Fruit fly (Drosophila melanogaster): ENCODE data around the gene verm.

Gene verm

DNA sequence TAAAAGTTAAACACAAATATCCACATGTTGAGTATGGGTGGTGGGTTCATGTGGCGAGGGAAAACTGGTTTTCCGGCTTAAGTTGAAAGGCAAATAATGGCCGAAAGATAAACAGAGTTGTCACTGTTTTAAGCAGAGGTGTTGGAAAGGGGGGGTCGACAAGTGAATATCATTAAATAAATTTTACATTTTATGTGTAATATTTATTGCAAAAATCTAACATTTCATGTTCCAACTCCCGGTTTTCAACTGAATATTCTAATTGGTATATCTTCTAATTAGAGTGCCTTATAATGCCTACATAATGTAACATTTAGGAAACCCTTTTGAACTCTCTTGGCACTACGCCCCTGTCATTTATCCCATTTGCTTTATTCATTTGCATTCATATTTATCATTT, 39.1 kb downstream of the verm start (continued):
- TF ChIP-seq CG5245 (GFP tag; optimal IDR thresholded peaks at IDR 0.05), result peak; percentile 1
- no peak for TF ChIP-seq CG6175 (GFP tag; IDR thresholded peaks at IDR 0.05)
- TF ChIP-seq CG17328 (GFP tag; IDR thresholded peaks at IDR 0.05), result peak; percentile 56; the same call in 1 of the 2 replicates
- peak; percentile 40 for TF ChIP-seq ind (GFP tag; optimal IDR thresholded peaks at IDR 0.05)
- no peak for TF ChIP-seq dan (GFP tag; IDR thresholded peaks at IDR 0.05)
- no peak for TF ChIP-seq zf30C (GFP tag; optimal IDR thresholded peaks at IDR 0.05)
- no peak for TF ChIP-seq slp2 (GFP tag; optimal IDR thresholded peaks at IDR 0.05)
- TF ChIP-seq H15 (GFP tag; IDR thresholded peaks at IDR 0.05), result peak; percentile 33; the same call in 1 of the 3 replicates
- TF ChIP-seq tna (GFP tag; IDR thresholded peaks at IDR 0.05; ENCODE audit: partially characterized antibody), result no peak
- peak; percentile 29 for TF ChIP-seq trem (tag; optimal IDR thresholded peaks at IDR 0.05)
- TF ChIP-seq CG12942 (GFP tag; optimal IDR thresholded peaks at IDR 0.05), result no peak
- no peak for TF ChIP-seq pros (GFP tag; optimal IDR thresholded peaks at IDR 0.05)
- no peak for TF ChIP-seq bigmax (GFP tag; optimal IDR thresholded peaks at IDR 0.05)
- TF ChIP-seq kay (GFP tag; optimal IDR thresholded peaks at IDR 0.05), result no peak
- TF ChIP-seq Optix (GFP tag; IDR thresholded peaks at IDR 0.05), result no peak
- no peak for TF ChIP-seq mam (GFP tag; optimal IDR thresholded peaks at IDR 0.05)
- no peak for TF ChIP-seq Dip3 (GFP tag; optimal IDR thresholded peaks at IDR 0.05)
- no peak for TF ChIP-seq CG32767 (GFP tag; IDR thresholded peaks at IDR 0.05)
- TF ChIP-seq bsh (GFP tag; optimal IDR thresholded peaks at IDR 0.05), result peak in 1 of 2 experiments; percentile 70
- no peak for TF ChIP-seq CG16815 (GFP tag; optimal IDR thresholded peaks at IDR 0.05)
- TF ChIP-seq prd (optimal IDR thresholded peaks at IDR 0.05), result no peak
- peak; percentile 79 for TF ChIP-seq prd (GFP tag; IDR thresholded peaks at IDR 0.05)
- peak; percentile 2 for TF ChIP-seq pnt (GFP tag; optimal IDR thresholded peaks at IDR 0.05)
- TF ChIP-seq E2f1 (GFP tag; IDR thresholded peaks at IDR 0.05), result no peak
- no peak for TF ChIP-seq jing (GFP tag; optimal IDR thresholded peaks at IDR 0.05)
- TF ChIP-seq cg (GFP tag; optimal IDR thresholded peaks at IDR 0.05), result no peak
- no peak for TF ChIP-seq sr (GFP tag; IDR thresholded peaks at IDR 0.05)
- no peak for TF ChIP-seq CG9609 (GFP tag; optimal IDR thresholded peaks at IDR 0.05)
- TF ChIP-seq zen (tag; optimal IDR thresholded peaks at IDR 0.05), result peak; percentile 59
- no peak for TF ChIP-seq ftz-f1 (GFP tag; optimal IDR thresholded peaks at IDR 0.05)
- no peak for TF ChIP-seq CG16863 (GFP tag; optimal IDR thresholded peaks at IDR 0.05)
- no peak for TF ChIP-seq fru (optimal IDR thresholded peaks at IDR 0.05)
- peak; percentile 27 for TF ChIP-seq CG6254 (GFP tag; optimal IDR thresholded peaks at IDR 0.05)
- peak; percentile 53 for TF ChIP-seq sqz (GFP tag; optimal IDR thresholded peaks at IDR 0.05)
- peak; percentile 53 for TF ChIP-seq esg (GFP tag; conservative IDR thresholded peaks at IDR 0.05)
- TF ChIP-seq Scr (GFP tag; IDR thresholded peaks at IDR 0.05; ENCODE audit: partially characterized antibody), result no peak
- TF ChIP-seq CG9876 (GFP tag; optimal IDR thresholded peaks at IDR 0.05), result no peak
- TF ChIP-seq bbx (GFP tag; IDR thresholded peaks at IDR 0.05; ENCODE audit: partially characterized antibody), result no peak
- TF ChIP-seq CG8388 (GFP tag; optimal IDR thresholded peaks at IDR 0.05), result peak; percentile 32
- TF ChIP-seq CG12219 (GFP tag; optimal IDR thresholded peaks at IDR 0.05), result peak; percentile 54
- TF ChIP-seq Lim3 (GFP tag; IDR thresholded peaks at IDR 0.05), result no peak
- 0 out of 3 replicates have a peak, but pooled peaks have one; percentile 50 for TF ChIP-seq CG11695 (GFP tag; IDR thresholded peaks at IDR 0.05)
- TF ChIP-seq ewg (GFP tag; optimal IDR thresholded peaks at IDR 0.05), result peak; percentile 35
- peak; percentile 19 to 28 for TF ChIP-seq Pdp1 (GFP tag; optimal IDR thresholded peaks at IDR 0.05)
- TF ChIP-seq dmrt11E (tag; optimal IDR thresholded peaks at IDR 0.05), result peak; percentile 67
- TF ChIP-seq CG4617 (GFP tag; optimal IDR thresholded peaks at IDR 0.05; ENCODE audit: borderline replicate concordance), result no peak
- TF ChIP-seq CG11398 (GFP tag; optimal IDR thresholded peaks at IDR 0.05), result peak; percentile 33
- no peak for TF ChIP-seq ham (GFP tag; IDR thresholded peaks at IDR 0.05)
- no peak for TF ChIP-seq NfI (GFP tag; optimal IDR thresholded peaks at IDR 0.05)
- peak; percentile 63 for TF ChIP-seq CG10209 (GFP tag; optimal IDR thresholded peaks at IDR 0.05)
- TF ChIP-seq pita (GFP tag; optimal IDR thresholded peaks at IDR 0.05), result no peak
- TF ChIP-seq CG2116 (GFP tag; optimal IDR thresholded peaks at IDR 0.05), result no peak

Measured in whole organism, embryonic.